Fruit fly (Drosophila melanogaster) whole organism, pupa: Measurements from ENCODE around the gene Acp26Ab.

Experiments used
- CG34367 ChIP-seq: fragments of 200-800 bp; sonication (Bioruptor generic); optimal IDR thresholded peaks from 2 replicates; lab custom pipeline; 2018; ENCODE audit warnings: missing biosample characterization, mild to moderate bottlenecking, missing genetic modification characterization
- D1 ChIP-seq: fragments of 200-800 bp; sonication (Bioruptor generic); optimal IDR thresholded peaks from 2 replicates; lab custom pipeline; 2018; ENCODE audit warnings: missing biosample characterization, mild to moderate bottlenecking, missing genetic modification characterization, moderate library complexity
- Pif1A ChIP-seq: fragments of 200-800 bp; sonication (Bioruptor generic); optimal IDR thresholded peaks from 3 replicates; lab custom pipeline; 2016; ENCODE audit warnings: missing biosample characterization, missing genetic modification characterization
- fd96Ca ChIP-seq: fragments of 200-800 bp; sonication (Bioruptor generic); IDR thresholded peaks from 3 replicates; pipeline ENCODE4 v1.3.6; 2022; ENCODE audit warnings: missing biosample characterization, missing genetic modification characterization

DNA sequence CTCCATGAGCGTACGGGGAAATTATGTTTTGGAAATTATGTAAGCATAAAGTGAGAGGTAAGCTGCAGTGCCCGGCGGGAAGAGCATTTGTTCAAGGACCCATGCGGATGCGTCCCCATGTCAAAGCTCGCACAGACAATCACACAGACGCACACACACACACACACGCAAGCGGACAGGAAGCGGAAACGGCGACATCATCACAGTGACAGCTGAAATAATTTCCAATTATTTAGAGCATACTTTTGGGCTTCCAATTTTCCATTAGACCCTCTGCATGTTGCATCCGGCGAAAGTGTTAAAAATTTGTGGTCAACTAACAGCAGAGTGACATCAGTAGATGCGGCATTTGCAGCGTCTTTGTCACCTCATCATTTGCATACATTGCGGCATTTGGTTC is 25.9 kb downstream of the Acp26Ab start:
- TF ChIP-seq Pif1A (GFP tag; lab: Kevin White, UChicago) (no peak), CG34367 (no peak), D1 (tag; lab: Kevin White, UChicago) (no peak), fd96Ca (GFP tag; lab: Robert Waterston, UW) (no peak)
